Worm (Caenorhabditis elegans) whole organism, dauer: ENCODE measurements around the gene M04G7.1.

Source experiments
- unc-62 ChIP-seq: sonication (generic microtip); optimal IDR thresholded peaks from 2 replicates; lab custom pipeline; 2017; ENCODE audit warnings: missing biosample characterization, missing genetic modification reagents, missing genetic modification characterization

The M04G7.1 gene

DNA sequence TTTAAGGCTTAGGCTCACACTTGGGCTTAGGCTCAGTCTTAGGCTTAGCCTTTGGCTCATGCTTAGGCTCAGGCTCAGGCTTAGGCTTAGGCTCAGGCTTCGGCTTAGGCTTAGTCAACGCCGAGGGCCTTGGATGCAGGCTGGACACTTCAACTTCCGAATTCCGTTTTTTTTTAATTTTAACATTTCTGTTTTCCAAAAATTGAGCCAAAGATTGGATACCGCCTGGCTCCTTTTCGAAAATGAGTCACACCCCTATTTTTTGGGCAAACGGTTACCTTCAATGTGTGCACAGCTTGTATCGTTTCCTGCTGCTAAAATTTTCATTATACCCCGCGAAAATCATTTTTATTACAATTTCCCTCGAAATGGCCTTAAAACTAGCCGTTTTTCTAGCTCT, at the start of gene M04G7.1:
Gene M04G7.1 (plus strand): TSS at position 301 of the 400 bp plus-strand sequence.
- TF ChIP-seq unc-62 (GFP tag; lab: Kevin White, UChicago): no peak

DNA sequence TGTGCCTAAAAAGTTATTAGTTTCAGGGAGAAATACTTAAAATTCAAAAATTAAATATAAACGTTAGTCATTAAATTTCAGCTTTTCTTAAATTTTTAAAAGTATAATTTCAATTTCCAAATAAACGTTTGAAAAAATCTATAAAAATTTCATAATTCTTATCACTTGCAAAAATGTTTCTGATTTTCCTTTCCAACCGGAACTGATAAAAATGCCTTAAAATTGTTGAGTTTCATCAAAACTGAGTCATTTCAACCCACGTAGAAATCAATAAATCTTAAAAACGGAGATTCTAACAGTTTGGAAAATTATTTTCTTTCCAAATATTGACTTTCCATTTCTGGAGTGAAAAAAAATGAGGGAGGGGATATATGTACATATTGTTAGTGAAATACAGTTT, 46.7 kb upstream of the M04G7.1 start:
- no peak for TF ChIP-seq unc-62 (GFP tag; lab: Kevin White, UChicago)

DNA sequence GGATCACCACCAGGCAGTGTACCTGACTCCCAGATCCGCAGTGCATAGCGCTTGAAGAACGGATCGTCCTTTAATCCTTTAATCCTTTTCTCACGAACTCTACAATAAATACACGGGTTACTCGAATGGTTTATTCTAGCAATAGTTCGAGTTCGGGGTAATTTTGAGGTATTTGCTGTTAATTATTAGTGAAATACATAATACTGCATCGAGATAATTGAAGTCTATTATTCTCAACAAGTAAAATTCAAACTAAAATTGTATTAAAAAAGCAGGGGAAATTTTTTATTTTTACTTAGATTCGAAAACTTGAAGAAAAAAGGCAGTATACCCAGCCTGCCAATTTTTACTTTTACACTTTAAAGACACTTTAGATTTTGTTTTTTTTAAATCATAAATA, 45.6 kb upstream of the M04G7.1 start, which contains the start of gene kgb-1:
Gene kgb-1 (minus strand): TSS at position 101 of the 400 bp plus-strand sequence.
- no peak for TF ChIP-seq unc-62 (GFP tag; lab: Kevin White, UChicago)

DNA sequence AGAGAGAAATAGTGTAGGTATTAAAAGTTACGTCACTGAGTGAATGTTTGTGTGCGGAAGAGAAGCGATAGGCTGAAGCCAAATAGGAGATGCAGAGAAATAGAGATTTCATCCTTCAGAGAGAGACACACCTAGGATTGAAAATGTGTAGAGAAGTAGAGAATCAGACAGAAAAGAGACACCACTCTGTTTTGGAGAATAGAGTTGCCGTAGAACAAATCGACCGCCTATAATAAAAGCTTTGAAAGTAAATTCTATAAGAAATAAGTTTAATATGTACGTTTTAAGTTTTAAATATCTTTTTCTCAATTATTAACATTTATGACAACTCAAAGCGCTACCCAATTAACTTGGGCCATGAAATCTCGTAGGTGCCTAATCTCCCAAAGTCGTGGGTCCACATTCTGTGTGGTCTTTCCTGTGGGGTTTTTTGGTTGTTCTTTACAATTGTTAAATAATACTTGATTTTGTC, 45.1 kb upstream of the M04G7.1 start, which contains the start of gene T07A9.12:
Gene T07A9.12 (plus strand): TSS at position 448 of the 472 bp plus-strand sequence.
- no peak for TF ChIP-seq unc-62 (GFP tag; lab: Kevin White, UChicago)

DNA sequence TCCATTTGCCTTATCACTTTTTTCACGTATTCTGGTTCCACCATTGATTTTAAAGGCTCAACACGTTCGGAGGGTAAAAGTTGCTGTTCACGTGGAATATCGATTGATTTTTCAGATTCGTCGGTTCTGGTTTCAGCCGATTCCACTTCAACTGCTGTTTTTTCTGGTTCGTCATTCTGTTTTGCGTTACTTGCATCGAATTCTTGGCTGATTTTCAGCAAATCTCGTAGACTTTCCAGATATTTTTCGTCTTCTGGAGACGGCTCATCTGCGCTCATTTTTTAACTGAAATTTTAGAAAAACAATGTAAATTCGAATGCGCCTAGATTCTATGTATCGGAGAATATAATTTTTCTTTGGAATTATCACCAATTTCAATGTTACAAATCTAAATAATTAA, 35.9 kb upstream of the M04G7.1 start, which contains the start of gene eri-1:
Gene eri-1 (minus strand): TSS at position 285 of the 400 bp plus-strand sequence.
- no peak for TF ChIP-seq unc-62 (GFP tag; lab: Kevin White, UChicago)

DNA sequence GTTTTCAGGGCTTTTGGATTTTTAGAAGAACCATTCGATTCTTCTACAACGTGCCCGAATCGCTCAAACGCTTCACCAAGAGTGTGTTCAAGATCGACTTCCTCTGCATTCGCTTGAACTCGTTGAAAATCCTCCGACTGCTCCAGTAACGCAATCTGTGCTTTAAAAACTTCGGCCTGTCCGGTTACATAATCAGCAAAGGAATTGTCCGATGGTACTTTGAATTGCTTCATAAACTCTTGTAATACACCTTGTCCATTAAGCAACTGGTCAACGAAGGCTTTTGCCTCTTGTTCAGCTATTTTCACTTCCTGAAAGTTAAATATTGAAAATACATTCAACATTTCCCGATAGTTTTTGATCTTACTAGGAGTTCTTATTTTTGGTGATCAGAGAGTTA, 34.9 kb upstream of the M04G7.1 start:
- TF ChIP-seq unc-62 (GFP tag; lab: Kevin White, UChicago): no peak

DNA sequence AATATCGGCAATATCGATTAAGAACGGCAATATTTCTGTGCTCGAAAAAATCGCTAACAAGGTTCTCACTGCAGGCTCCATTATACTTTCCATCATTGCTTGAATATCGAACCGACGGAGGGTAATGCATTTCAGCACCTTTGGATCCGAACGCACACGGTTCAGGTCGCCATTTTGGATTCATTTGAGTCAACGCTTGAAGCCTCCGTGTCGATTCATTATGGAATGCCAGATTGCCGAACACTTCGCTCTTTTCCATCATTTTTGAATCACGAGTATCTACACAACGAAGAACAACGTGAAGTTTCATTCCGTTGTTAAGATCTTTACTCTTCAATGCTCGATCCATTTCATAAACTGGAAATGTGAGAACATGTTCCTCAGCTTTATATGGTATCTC, 33.5 kb upstream of the M04G7.1 start:
- no peak for TF ChIP-seq unc-62 (GFP tag; lab: Kevin White, UChicago)

DNA sequence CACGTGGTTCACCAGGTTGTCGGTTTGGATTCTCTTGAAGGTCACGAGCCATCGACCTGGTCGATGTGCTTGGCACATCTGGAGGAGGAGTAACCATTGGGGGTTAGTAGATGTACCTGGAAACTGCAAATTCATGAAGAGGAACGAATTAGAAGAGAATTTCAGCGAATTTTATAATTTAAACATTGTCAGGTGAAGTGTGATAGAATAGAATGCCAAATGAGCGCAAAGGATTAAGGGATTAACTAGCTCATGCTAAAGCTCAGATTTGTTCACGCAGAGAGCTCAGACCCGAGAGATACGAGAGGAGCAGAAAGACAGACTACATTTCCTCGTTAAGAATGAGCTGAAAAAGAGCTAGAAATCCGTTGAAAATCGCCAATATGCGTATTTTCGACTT, 30.5 kb upstream of the M04G7.1 start, which contains the start of gene daf-18:
Gene daf-18 (minus strand): TSS at position 126 of the 400 bp plus-strand sequence.
- no peak for TF ChIP-seq unc-62 (GFP tag; lab: Kevin White, UChicago)

DNA sequence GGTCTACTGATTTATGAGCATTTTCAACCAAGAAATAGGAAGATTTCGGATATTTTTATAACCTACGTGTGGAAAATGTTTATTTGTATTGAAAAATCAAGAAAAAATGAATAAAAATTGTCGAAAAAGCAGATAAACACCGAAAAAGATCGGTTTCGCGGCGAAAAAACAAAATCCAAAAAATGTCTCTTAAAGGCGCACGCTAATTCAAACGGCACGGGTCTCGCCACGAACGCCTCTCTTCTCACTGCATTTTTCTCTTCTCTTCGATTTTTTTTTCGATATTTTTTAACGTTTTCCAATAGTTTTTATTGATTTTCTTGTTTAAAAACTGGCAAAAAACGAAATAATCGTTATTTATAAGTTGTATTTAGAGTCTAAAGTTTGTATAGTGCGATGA, 30.0 kb upstream of the M04G7.1 start:
- no peak for TF ChIP-seq unc-62 (GFP tag; lab: Kevin White, UChicago)

DNA sequence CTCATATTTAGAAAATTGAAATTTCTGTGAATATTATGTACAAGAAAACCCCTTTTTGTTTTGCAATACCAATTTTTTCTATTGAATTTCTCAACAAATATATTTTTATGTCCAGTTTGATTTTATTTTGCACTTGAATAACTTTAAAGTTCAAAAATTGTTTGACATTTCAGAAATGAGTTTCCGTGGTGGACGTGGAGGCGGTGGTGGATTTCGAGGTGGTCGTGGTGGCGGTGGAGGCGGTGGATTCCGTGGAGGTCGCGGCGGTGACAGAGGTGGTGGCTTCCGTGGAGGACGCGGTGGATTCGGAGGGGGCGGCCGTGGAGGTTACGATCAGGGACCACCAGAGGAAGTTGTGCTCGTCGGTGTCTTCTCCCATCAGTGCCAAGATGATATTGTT, 29.6 kb upstream of the M04G7.1 start, which contains the start of gene garr-1:
Gene garr-1 (plus strand): TSS at position 174 of the 400 bp plus-strand sequence.
- TF ChIP-seq unc-62 (GFP tag; lab: Kevin White, UChicago): no peak

DNA sequence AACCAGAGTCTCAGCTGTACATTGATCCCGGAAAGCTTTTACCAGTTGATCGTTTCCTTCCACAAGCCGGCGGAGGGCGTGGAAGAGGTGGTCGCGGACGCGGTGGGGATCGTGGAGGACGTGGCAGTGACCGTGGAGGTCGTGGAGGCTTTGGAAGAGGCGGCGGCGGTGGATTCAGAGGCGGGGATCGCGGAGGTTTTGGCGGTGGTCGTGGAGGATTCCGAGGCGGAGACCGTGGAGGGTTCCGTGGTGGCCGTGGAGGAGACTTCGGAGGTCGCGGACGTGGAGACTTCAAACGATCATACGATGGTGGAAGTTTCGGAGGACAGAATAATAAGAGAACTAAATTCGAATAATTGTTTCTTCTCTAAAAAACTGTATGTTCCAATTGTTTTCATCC, 29.0 kb upstream of the M04G7.1 start:
- no peak for TF ChIP-seq unc-62 (GFP tag; lab: Kevin White, UChicago)

DNA sequence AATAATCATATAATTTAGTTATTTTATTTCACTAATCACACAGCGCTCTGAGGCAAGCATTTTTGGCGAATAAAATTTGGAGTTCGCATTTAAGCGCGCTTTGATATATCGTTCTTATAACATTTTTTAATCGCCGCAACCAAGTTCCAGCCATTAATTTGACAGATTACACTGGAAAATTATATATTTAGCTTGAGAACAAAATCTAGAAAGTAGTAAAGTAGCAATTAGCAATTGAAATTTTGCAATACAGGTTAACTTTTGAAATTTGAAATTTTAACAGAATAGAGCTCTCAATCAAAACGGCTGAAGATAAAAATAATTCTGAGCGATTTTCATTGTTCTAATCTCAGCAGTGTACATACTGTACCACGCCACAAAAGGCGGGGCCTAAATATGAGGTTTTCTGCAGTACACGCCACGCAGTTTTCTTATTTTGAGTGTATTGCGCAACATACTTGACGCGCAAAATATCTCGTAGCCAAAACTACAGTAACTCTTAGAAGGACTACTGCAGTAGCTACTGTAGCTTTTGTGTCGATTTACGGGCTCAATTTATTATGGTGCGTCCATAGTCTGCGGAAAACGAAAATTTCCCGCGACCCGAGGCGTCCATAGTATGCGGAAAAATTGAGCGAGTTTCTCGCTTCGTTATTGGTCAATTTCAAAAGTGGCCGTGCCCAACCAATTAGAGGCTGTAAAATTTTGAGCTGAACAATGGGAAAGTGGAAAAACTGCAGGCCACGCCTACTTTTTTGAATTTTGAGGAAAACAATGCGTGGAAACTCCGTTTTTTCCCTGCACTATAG, 28.3 kb upstream of the M04G7.1 start:
- TF ChIP-seq unc-62 (GFP tag; lab: Kevin White, UChicago): no peak

DNA sequence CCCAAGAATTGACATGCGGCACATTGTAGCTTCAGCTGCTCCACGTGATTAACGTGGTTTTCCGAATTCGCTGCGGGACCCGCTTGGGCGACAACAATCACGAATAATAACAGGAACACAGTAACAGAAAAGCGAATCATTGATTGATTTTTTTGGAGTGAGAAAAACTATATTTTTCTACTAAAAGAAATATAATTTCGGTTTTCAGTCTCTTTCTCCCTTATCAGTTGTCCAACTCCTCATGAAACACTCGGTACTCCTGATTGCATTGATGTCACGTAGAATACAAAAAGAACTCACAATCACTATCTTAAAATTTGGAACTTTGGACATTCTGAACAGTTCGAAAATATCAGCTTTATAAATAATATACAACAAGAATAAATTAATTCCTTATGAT, 26.7 kb upstream of the M04G7.1 start, which contains the start of gene Y66H1A.5:
Gene Y66H1A.5 (minus strand): TSS at position 265 of the 400 bp plus-strand sequence.
- TF ChIP-seq unc-62 (GFP tag; lab: Kevin White, UChicago): no peak

DNA sequence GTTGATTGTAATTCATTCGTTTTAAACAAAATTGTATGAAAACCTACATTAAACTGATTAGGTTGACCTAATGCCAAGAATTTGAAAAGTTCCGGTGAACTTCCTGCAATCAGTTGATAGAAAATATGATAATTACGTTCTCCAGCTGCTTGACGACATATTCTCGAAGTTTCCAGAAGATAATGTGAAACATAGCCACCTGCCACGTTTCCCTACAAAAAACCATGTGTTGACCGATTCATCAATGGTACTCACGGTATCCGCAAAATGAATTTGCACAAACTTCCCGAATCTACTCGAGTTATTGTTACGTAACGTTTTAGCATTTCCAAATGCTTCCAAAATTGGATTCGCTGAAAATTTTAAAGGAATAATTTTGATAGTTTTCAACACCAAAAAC, 17.2 kb upstream of the M04G7.1 start:
- TF ChIP-seq unc-62 (GFP tag; lab: Kevin White, UChicago): no peak

DNA sequence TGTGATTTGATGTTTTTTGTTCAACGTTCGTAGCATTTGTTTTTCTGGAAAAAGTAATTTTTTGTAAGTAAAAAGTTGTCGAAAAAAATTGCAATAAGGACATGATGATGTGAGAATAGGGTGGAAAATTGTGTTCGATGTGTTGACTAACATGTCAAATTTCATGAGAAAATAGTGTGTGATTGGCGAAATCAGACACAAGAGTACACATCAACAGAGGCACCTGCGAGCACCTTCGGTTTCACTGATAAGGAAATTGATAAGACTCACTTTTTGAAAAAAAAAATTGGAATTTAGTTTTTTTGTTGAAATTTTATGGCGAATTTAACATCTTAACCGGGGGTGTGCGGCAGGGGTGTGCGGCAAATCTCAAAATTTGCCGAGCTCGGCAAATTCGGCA, 15.1 kb upstream of the M04G7.1 start, which contains the start of gene hum-8:
Gene hum-8 (minus strand): TSS at position 46 of the 400 bp plus-strand sequence.
- TF ChIP-seq unc-62 (GFP tag; lab: Kevin White, UChicago): no peak

DNA sequence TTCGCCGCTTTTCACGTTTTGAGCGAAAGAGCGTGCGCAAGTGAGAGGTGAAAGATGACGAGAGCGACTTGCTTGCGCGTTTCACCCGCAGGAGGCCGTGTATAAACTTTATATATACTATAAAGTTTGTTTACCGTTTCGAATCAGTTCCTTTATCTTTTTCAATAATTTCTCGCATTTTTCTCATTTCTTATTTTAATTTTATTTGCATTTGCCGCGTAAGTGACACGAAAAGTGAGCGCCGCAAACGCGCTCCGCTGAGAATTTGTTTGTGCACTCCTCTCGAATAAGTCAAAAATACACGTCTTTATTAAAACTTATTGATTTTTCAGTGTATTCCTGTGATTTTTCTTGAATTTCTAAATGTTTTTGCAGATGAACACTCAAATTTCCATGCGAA, 12.0 kb upstream of the M04G7.1 start, which contains the start of gene mrpl-55:
Gene mrpl-55 (plus strand): TSS at position 364 of the 400 bp plus-strand sequence.
- TF ChIP-seq unc-62 (GFP tag; lab: Kevin White, UChicago): no peak
